Fruit fly (Drosophila melanogaster) whole organism, embryonic: ENCODE data around the gene RpS15Aa.

Source experiments
- Bgb ChIP-seq: fragments of 200-800 bp; sonication (Bioruptor generic); IDR thresholded peaks from 2 replicates; pipeline ENCODE4 v1.3.6; 2022; ENCODE audit warnings: missing biosample characterization, missing genetic modification characterization; ENCODE audit not compliant: partially characterized antibody
- CG11398 ChIP-seq: fragments of 200-800 bp; sonication (Bioruptor generic); optimal IDR thresholded peaks from 2 replicates; lab custom pipeline; 2016; ENCODE audit warnings: missing biosample characterization, missing genetic modification characterization
- CG12236 ChIP-seq: fragments of 200-800 bp; sonication (Bioruptor generic); optimal IDR thresholded peaks from 2 replicates; lab custom pipeline; 2016; ENCODE audit warnings: missing biosample characterization, missing genetic modification characterization
- CG16813 ChIP-seq: fragments of 200-800 bp; sonication (Bioruptor generic); IDR thresholded peaks from 3 replicates; pipeline ENCODE4 v1.3.6; 2022; ENCODE audit warnings: missing biosample characterization, missing genetic modification characterization; ENCODE audit not compliant: partially characterized antibody
- CG17829 ChIP-seq: fragments of 200-800 bp; optimal IDR thresholded peaks from 2 replicates; lab custom pipeline; 2019; ENCODE audit warnings: missing biosample characterization, mild to moderate bottlenecking, missing genetic modification characterization, moderate library complexity
- CG3995 ChIP-seq: fragments of 200-800 bp; sonication (Bioruptor generic); optimal IDR thresholded peaks from 3 replicates; lab custom pipeline; 2016; ENCODE audit warnings: missing biosample characterization, missing genetic modification characterization
- CG6765 ChIP-seq: fragments of 200-800 bp; sonication (Bioruptor generic); optimal IDR thresholded peaks from 3 replicates; lab custom pipeline; 2017; ENCODE audit warnings: missing biosample characterization, mild to moderate bottlenecking, missing genetic modification characterization
- CG7357 ChIP-seq: fragments of 200-800 bp; sonication (Bioruptor generic); IDR thresholded peaks from 3 replicates; pipeline ENCODE4 v1.3.6; 2022; ENCODE audit warnings: missing biosample characterization, missing genetic modification characterization
- CG7987 ChIP-seq: fragments of 200-800 bp; sonication (Bioruptor generic); optimal IDR thresholded peaks from 2 replicates; lab custom pipeline; 2018; ENCODE audit warnings: missing biosample characterization, mild to moderate bottlenecking, missing genetic modification characterization, moderate library complexity
- CG9876 ChIP-seq: fragments of 200-800 bp; sonication (Bioruptor generic); optimal IDR thresholded peaks from 2 replicates; lab custom pipeline; 2016; ENCODE audit warnings: missing biosample characterization, missing genetic modification characterization
- CrebB ChIP-seq: fragments of 200-800 bp; sonication (Bioruptor generic); optimal IDR thresholded peaks from 3 replicates; lab custom pipeline; 2018; ENCODE audit warnings: missing biosample characterization, mild to moderate bottlenecking, missing genetic modification characterization
- Deaf1 ChIP-seq: fragments of 200-800 bp; optimal IDR thresholded peaks from 3 replicates; lab custom pipeline; 2019; ENCODE audit warnings: missing biosample characterization, mild to moderate bottlenecking, missing genetic modification characterization, moderate library complexity
- Dfd ChIP-seq, 2 experiments: fragments of >200 bp; optimal IDR thresholded peaks; 2 replicates each; lab custom pipeline; 2017; ENCODE audit warnings: missing biosample characterization in 2 of 2, missing genetic modification characterization in 2 of 2
- Dref ChIP-seq: fragments of 200-800 bp; sonication (Bioruptor generic); IDR thresholded peaks from 2 replicates; pipeline ENCODE4 v1.3.6; 2022; ENCODE audit warnings: missing biosample characterization, missing genetic modification characterization
- Fer1 ChIP-seq: fragments of 200-800 bp; sonication (Bioruptor generic); optimal IDR thresholded peaks from 2 replicates; lab custom pipeline; 2017; ENCODE audit warnings: missing biosample characterization, mild to moderate bottlenecking, missing genetic modification characterization
- Gsc ChIP-seq: fragments of 200-800 bp; sonication (Bioruptor generic); IDR thresholded peaks from 2 replicates; pipeline ENCODE4 v1.3.6; 2022; ENCODE audit warnings: missing biosample characterization, missing genetic modification characterization
- HLH4C ChIP-seq: fragments of 200-800 bp; sonication (Bioruptor generic); IDR thresholded peaks from 3 replicates; pipeline ENCODE4 v1.3.6; 2022; ENCODE audit warnings: missing biosample characterization, missing genetic modification characterization; ENCODE audit not compliant: partially characterized antibody
- MBD-R2 ChIP-seq: fragments of 200-800 bp; sonication (Bioruptor generic); IDR thresholded peaks from 2 replicates; pipeline ENCODE4 v1.3.6; 2022; ENCODE audit warnings: missing biosample characterization, missing genetic modification characterization
- Mad ChIP-seq: fragments of 200-800 bp; sonication (Bioruptor generic); optimal IDR thresholded peaks from 2 replicates; lab custom pipeline; 2016; ENCODE audit warnings: missing biosample characterization, missing genetic modification characterization
- Opbp ChIP-seq: fragments of 200-800 bp; sonication (Bioruptor generic); IDR thresholded peaks from 3 replicates; pipeline ENCODE4 v1.3.6; 2022; ENCODE audit warnings: missing biosample characterization, missing genetic modification characterization; ENCODE audit not compliant: partially characterized antibody
- Rfx ChIP-seq: fragments of 200-800 bp; sonication (Bioruptor generic); IDR thresholded peaks from 2 replicates; pipeline ENCODE4 v1.3.6; 2022; ENCODE audit warnings: missing biosample characterization, missing genetic modification characterization
- Scr ChIP-seq: fragments of 200-800 bp; sonication (Bioruptor generic); IDR thresholded peaks from 2 replicates; pipeline ENCODE4 v1.3.6; 2022; ENCODE audit warnings: missing biosample characterization, missing genetic modification characterization; ENCODE audit not compliant: partially characterized antibody
- aop ChIP-seq: fragments of 200-800 bp; sonication (Bioruptor generic); IDR thresholded peaks from 2 replicates; pipeline ENCODE4 v1.3.6; 2022; ENCODE audit warnings: missing biosample characterization, missing genetic modification characterization
- ato ChIP-seq: fragments of 200-800 bp; sonication (Bioruptor generic); IDR thresholded peaks from 2 replicates; pipeline ENCODE4 v1.3.6; 2022; ENCODE audit warnings: missing biosample characterization, missing genetic modification characterization; ENCODE audit not compliant: partially characterized antibody
- bcd ChIP-seq: fragments of 200-800 bp; sonication (Bioruptor generic); optimal IDR thresholded peaks from 2 replicates; lab custom pipeline; 2017; ENCODE audit warnings: missing biosample characterization, mild to moderate bottlenecking, missing genetic modification characterization
- cg ChIP-seq: fragments of 200-800 bp; sonication (Bioruptor generic); optimal IDR thresholded peaks from 3 replicates; lab custom pipeline; 2019; ENCODE audit warnings: missing biosample characterization, mild to moderate bottlenecking, missing genetic modification characterization, moderate library complexity
- dm ChIP-seq: fragments of 200-800 bp; sonication (Bioruptor generic); optimal IDR thresholded peaks from 3 replicates; lab custom pipeline; 2016; ENCODE audit warnings: missing biosample characterization, missing genetic modification characterization
- dmrt11E ChIP-seq: fragments of 200-800 bp; sonication (Bioruptor generic); optimal IDR thresholded peaks from 3 replicates; lab custom pipeline; 2018; ENCODE audit warnings: missing biosample characterization, mild to moderate bottlenecking, missing genetic modification characterization, moderate library complexity
- hbn ChIP-seq: fragments of 200-800 bp; sonication (Bioruptor generic); IDR thresholded peaks from 2 replicates; pipeline ENCODE4 v1.3.6; 2022; ENCODE audit warnings: missing biosample characterization, missing genetic modification characterization; ENCODE audit not compliant: partially characterized antibody
- inv ChIP-seq: fragments of 200-800 bp; sonication (Bioruptor generic); IDR thresholded peaks from 2 replicates; pipeline ENCODE4 v1.3.6; 2022; ENCODE audit warnings: missing biosample characterization, missing genetic modification characterization; ENCODE audit not compliant: partially characterized antibody
- kay ChIP-seq: fragments of 200-800 bp; sonication (Bioruptor generic); optimal IDR thresholded peaks from 2 replicates; lab custom pipeline; 2016; ENCODE audit warnings: missing biosample characterization, missing genetic modification characterization
- nerfin-2 ChIP-seq: fragments of 200-800 bp; sonication (Bioruptor generic); IDR thresholded peaks from 2 replicates; pipeline ENCODE4 v1.3.6; 2022; ENCODE audit warnings: missing biosample characterization, missing genetic modification characterization; ENCODE audit not compliant: partially characterized antibody
- prd ChIP-seq, 3 experiments: fragments of >200 bp in 2 of 3; fragments of 200-800 bp in 1 of 3; sonication (Bioruptor generic) in 1 of 3; optimal IDR thresholded peaks in 2 of 3; IDR thresholded peaks in 1 of 3; 2 replicates in 2 of 3; 3 replicates in 1 of 3; pipeline versions ENCODE4 v1.3.6 to Lab custom; 2017 to 2022; ENCODE audit warnings: missing biosample characterization in 1 of 3, missing genetic modification characterization in 1 of 3
- sd ChIP-seq: fragments of 200-800 bp; sonication (Bioruptor generic); optimal IDR thresholded peaks from 3 replicates; lab custom pipeline; 2018; ENCODE audit warnings: missing biosample characterization, mild to moderate bottlenecking, missing genetic modification characterization, moderate library complexity
- sens ChIP-seq: fragments of 200-800 bp; sonication (Bioruptor generic); peaks from one replicate; lab custom pipeline; 2016; ENCODE audit warnings: missing biosample characterization, missing genetic modification characterization
- slbo ChIP-seq: fragments of 200-800 bp; sonication (Bioruptor generic); IDR thresholded peaks from 2 replicates; pipeline ENCODE4 v1.3.6; 2022; ENCODE audit warnings: missing biosample characterization, missing genetic modification characterization
- tna ChIP-seq: fragments of 200-800 bp; sonication (Bioruptor generic); IDR thresholded peaks from 2 replicates; pipeline ENCODE4 v1.3.6; 2022; ENCODE audit warnings: missing biosample characterization, missing genetic modification characterization; ENCODE audit not compliant: partially characterized antibody
- unc-4 ChIP-seq: fragments of 200-800 bp; sonication (Bioruptor generic); IDR thresholded peaks from 2 replicates; pipeline ENCODE4 v1.3.6; 2022; ENCODE audit warnings: missing biosample characterization, missing genetic modification characterization; ENCODE audit not compliant: partially characterized antibody
- zen ChIP-seq: fragments of 200-800 bp; sonication (Bioruptor generic); optimal IDR thresholded peaks from 3 replicates; lab custom pipeline; 2018; ENCODE audit warnings: missing biosample characterization, mild to moderate bottlenecking, missing genetic modification characterization, moderate library complexity

The RpS15Aa gene

DNA sequence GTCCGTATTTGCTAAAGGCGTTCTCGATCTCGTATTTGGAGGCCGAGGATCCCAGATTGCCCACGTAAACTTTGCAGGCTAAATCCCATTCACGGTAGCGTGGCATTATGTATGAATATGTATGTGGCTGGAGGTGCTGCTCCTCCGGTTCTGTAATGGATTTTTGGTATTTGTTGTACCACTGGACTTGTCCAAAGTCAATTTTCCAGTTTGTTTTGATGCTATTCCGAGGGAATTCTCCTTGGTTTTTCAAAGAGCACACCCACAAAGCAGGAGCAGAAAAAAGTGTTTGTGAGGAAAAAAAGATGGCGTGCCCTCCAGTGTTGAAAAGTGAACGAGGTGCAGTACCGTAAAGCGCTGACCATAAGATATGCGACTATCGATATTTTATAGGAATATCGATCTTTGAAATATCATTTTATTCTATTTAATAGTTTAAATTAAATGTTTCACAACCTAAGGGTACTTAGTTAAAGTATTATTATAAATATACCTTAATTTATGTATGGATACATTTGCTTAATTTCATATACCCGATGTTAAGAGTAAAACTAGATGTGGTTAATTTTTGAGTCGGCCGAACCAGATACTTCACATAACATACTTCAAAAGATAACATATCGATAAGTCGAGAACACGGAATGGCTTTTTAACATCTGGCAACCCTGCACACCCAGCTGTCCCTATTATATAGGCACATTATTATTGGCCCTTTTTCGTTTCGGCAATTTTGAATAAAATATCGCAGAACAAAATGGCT, 47.3 kb upstream of the RpS15Aa start, which contains the start of the genes Rbp1-like and Tim9a (continued):
- TF ChIP-seq nerfin-2 (GFP tag; lab: Robert Waterston, UW) (peak; percentile 56; the same call in 1 of the 2 replicates), CG16813 (peak; percentile 81), sens (GFP tag; lab: Kevin White, UChicago) (peak; percentile 46), prd (optimal IDR thresholded peaks at IDR 0.05; lab: Kevin White, UChicago) (no peak), prd (GFP tag; IDR thresholded peaks at IDR 0.05; lab: Robert Waterston, UW) (0 out of 3 replicates have a peak, but pooled peaks have one; percentile 30), CG3995 (GFP tag; lab: Kevin White, UChicago) (peak; percentile 74), sd (tag; lab: Kevin White, UChicago) (peak; percentile 68), CG9876 (GFP tag; lab: Kevin White, UChicago) (no peak), dmrt11E (peak; percentile 21), hbn (GFP tag; lab: Robert Waterston, UW) (peak; percentile 60), Gsc (GFP tag; lab: Robert Waterston, UW) (no peak), Scr (GFP tag; lab: Robert Waterston, UW) (peak; percentile 86), Fer1 (peak; percentile 43), tna (GFP tag; lab: Robert Waterston, UW) (peak; percentile 43; the same call in 1 of the 2 replicates), zen (tag; lab: Kevin White, UChicago) (no peak), CG12236 (no peak), CG7987 (GFP tag; lab: Kevin White, UChicago) (peak; percentile 13), inv (GFP tag; lab: Robert Waterston, UW) (peak; percentile 76), Dref (GFP tag; lab: Robert Waterston, UW) (peak; percentile 67), bcd (GFP tag; lab: Kevin White, UChicago) (peak; percentile 35), ato (GFP tag; lab: Robert Waterston, UW) (peak; percentile 10; the same call in 1 of the 2 replicates), CrebB (tag; lab: Kevin White, UChicago) (no peak), HLH4C (GFP tag; lab: Robert Waterston, UW) (peak; percentile 72), CG17829 (tag; lab: Kevin White, UChicago) (peak; percentile 51), Bgb (GFP tag; lab: Robert Waterston, UW) (peak; percentile 58; the same call in 1 of the 2 replicates), slbo (GFP tag; lab: Robert Waterston, UW) (peak; percentile 48)
- TF ChIP-seq, all 482 proteins: peak for 165

DNA sequence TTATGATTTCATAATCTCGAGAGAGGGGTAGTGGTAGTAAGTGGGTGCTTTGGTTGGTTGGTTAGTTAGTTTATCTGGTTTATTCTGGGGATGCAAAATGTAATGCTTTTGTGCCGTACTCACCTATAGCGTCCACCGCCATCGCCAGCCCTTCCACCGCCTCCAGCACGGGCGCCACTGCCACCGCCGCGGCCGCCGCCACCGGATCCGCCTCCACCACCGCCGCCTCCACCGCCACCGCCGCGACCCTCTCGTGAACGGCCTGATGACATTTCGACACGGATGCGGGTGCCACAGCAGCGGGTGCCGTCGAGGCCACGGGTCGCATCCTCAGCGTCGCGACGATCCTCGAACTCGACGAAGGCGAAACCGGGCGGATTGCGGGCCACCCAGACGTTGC, 46.7 kb upstream of the RpS15Aa start:
- TF ChIP-seq MBD-R2 (0 out of 2 replicates have a peak, but pooled peaks have one; percentile 3), dmrt11E (no peak), Rfx (GFP tag; lab: Robert Waterston, UW) (no peak), cg (GFP tag; lab: Kevin White, UChicago) (peak; percentile 28), CG11398 (GFP tag; lab: Kevin White, UChicago) (no peak), Mad (no peak), Opbp (no peak), unc-4 (GFP tag; lab: Robert Waterston, UW) (no peak), CG7357 (no peak), Bgb (GFP tag; lab: Robert Waterston, UW) (no peak), aop (GFP tag; lab: Robert Waterston, UW) (no peak), Deaf1 (no peak), CG6765 (GFP tag; lab: Kevin White, UChicago) (no peak), kay (no peak), Dfd (GFP tag; optimal IDR thresholded peaks at IDR 0.05; lab: Kevin White, UChicago) (peak in 1 of 2 experiments; percentile 57), Dref (GFP tag; lab: Robert Waterston, UW) (no peak), dm (GFP tag; lab: Kevin White, UChicago) (no peak)
- TF ChIP-seq, all 482 proteins: peak for 3
